Worm (Caenorhabditis elegans) whole organism, L4 larva: ENCODE measurements around the gene ssr-2.

Experiments used
- F26F4.8 ChIP-seq: fragments of 200-800 bp; sonication (Bioruptor generic); conservative IDR thresholded peaks from 2 replicates; pipeline ENCODE4 v1.3.6; 2022; ENCODE audit warnings: missing genetic modification characterization, missing compliant biosample characterization
- F44E2.7 ChIP-seq: fragments of 200-800 bp; sonication (Bioruptor generic); IDR thresholded peaks from 2 replicates; pipeline ENCODE4 v2.1.2; 2022; ENCODE audit warnings: missing genetic modification characterization, missing compliant biosample characterization
- Y48G9A.11 ChIP-seq: fragments of 200-800 bp; sonication (Bioruptor generic); IDR thresholded peaks from 2 replicates; pipeline ENCODE4 v1.3.6; 2022; ENCODE audit warnings: missing genetic modification reagents, missing genetic modification characterization, missing compliant biosample characterization
- Y75B8A.6 ChIP-seq: fragments of 200-800 bp; sonication (Bioruptor generic); IDR thresholded peaks from 2 replicates; pipeline ENCODE4 v1.3.6; 2022; ENCODE audit warnings: missing genetic modification reagents, missing genetic modification characterization, missing compliant biosample characterization
- ZK337.2 ChIP-seq: fragments of 200-800 bp; sonication (Bioruptor generic); IDR thresholded peaks from 2 replicates; pipeline ENCODE4 v1.3.6; 2022; ENCODE audit warnings: missing genetic modification reagents, missing genetic modification characterization, missing compliant biosample characterization
- ZK546.5 ChIP-seq, 2 experiments: sonication (generic microtip); optimal IDR thresholded peaks; 2 replicates each; lab custom pipeline; 2017; ENCODE audit warnings: missing biosample characterization in 2 of 2, missing genetic modification characterization in 2 of 2
- aha-1 ChIP-seq: fragments of 150-350 bp; peaks from one replicate; lab custom pipeline; 2014; ENCODE audit warnings: missing biosample characterization, missing genetic modification characterization
- aly-2 ChIP-seq: sonication (generic microtip); optimal IDR thresholded peaks from 2 replicates; lab custom pipeline; 2018; ENCODE audit warnings: missing biosample characterization, missing genetic modification characterization
- ama-1 ChIP-seq: fragments of 150-350 bp; optimal IDR thresholded peaks from 2 replicates; lab custom pipeline; 2014; ENCODE audit warnings: inconsistent platforms, mixed read lengths
- arid-1 ChIP-seq: fragments of 200-800 bp; sonication (Bioruptor generic); conservative IDR thresholded peaks from 2 replicates; pipeline ENCODE4 v1.3.6; 2022; ENCODE audit warnings: missing genetic modification reagents, missing genetic modification characterization, missing compliant biosample characterization
- ceh-44 ChIP-seq: fragments of 200-800 bp; sonication (Bioruptor generic); IDR thresholded peaks from 2 replicates; pipeline ENCODE4 v1.3.6; 2022; ENCODE audit warnings: missing genetic modification reagents, missing genetic modification characterization, missing compliant biosample characterization
- ceh-82 ChIP-seq: sonication (generic microtip); optimal IDR thresholded peaks from 2 replicates; lab custom pipeline; 2017; ENCODE audit warnings: missing biosample characterization, missing genetic modification characterization
- ces-1 ChIP-seq: fragments of 150-350 bp; sonication (generic microtip); optimal IDR thresholded peaks from 4 replicates; lab custom pipeline; 2014; ENCODE audit warnings: missing biosample characterization, missing genetic modification reagents, missing genetic modification characterization
- cey-2 ChIP-seq: sonication (generic microtip); optimal IDR thresholded peaks from 3 replicates; lab custom pipeline; 2017; ENCODE audit warnings: missing genetic modification characterization, mild to moderate bottlenecking, missing compliant biosample characterization, antibody characterized with exemption, borderline replicate concordance; ENCODE audit not compliant: insufficient read depth
- daf-12 ChIP-seq: fragments of 150-350 bp; optimal IDR thresholded peaks from 2 replicates; lab custom pipeline; 2014; ENCODE audit warnings: missing biosample characterization, missing genetic modification reagents, missing genetic modification characterization
- dmd-8 ChIP-seq: fragments of 200-800 bp; sonication (Bioruptor generic); IDR thresholded peaks from 2 replicates; pipeline ENCODE4 v1.3.6; 2022; ENCODE audit warnings: missing genetic modification characterization, missing compliant biosample characterization
- dpl-1 ChIP-seq: fragments of 150-350 bp; optimal IDR thresholded peaks from 2 replicates; lab custom pipeline; 2014; ENCODE audit warnings: missing biosample characterization, missing genetic modification reagents, missing genetic modification characterization
- duxl-1 ChIP-seq: sonication (generic microtip); optimal IDR thresholded peaks from 2 replicates; lab custom pipeline; 2016; ENCODE audit warnings: mild to moderate bottlenecking, missing genetic modification characterization, moderate library complexity, missing compliant biosample characterization; ENCODE audit not compliant: poor library complexity
- fos-1 ChIP-seq: fragments of 150-350 bp; optimal IDR thresholded peaks from 2 replicates; lab custom pipeline; 2014; ENCODE audit warnings: missing biosample characterization, missing genetic modification characterization
- hif-1 ChIP-seq, 2 experiments: sonication (generic microtip); optimal IDR thresholded peaks; 2 replicates each; lab custom pipeline; 2016 to 2017; ENCODE audit warnings: missing compliant biosample characterization in 2 of 2, missing genetic modification characterization in 2 of 2, missing genetic modification reagents in 2 of 2, missing genotype in 2 of 2, mild to moderate bottlenecking in 1 of 2
- hlh-11 ChIP-seq: fragments of 200-800 bp; sonication (Bioruptor generic); optimal IDR thresholded peaks from 2 replicates; lab custom pipeline; 2018; ENCODE audit warnings: mild to moderate bottlenecking, missing genetic modification characterization, missing compliant biosample characterization
- lin-1 ChIP-seq: fragments of 200-800 bp; sonication (Bioruptor generic); IDR thresholded peaks from 2 replicates; pipeline ENCODE4 v1.3.6; 2022; ENCODE audit warnings: missing genetic modification reagents, missing genetic modification characterization, missing compliant biosample characterization
- lin-29 ChIP-seq: fragments of 200-800 bp; sonication (Bioruptor generic); IDR thresholded peaks from 2 replicates; pipeline ENCODE4 v1.3.6; 2022; ENCODE audit warnings: missing genetic modification reagents, missing genetic modification characterization, missing compliant biosample characterization
- lin-38 ChIP-seq: fragments of 200-800 bp; sonication (Bioruptor generic); IDR thresholded peaks from 2 replicates; pipeline ENCODE4 v1.3.6; 2022; ENCODE audit warnings: missing genetic modification reagents, missing genetic modification characterization, missing compliant biosample characterization
- lin-39 ChIP-seq: fragments of 150-350 bp; optimal IDR thresholded peaks from 2 replicates; lab custom pipeline; 2014; ENCODE audit warnings: missing biosample characterization, missing genetic modification reagents, missing genetic modification characterization
- lsy-2 ChIP-seq, 2 experiments: fragments of 150-350 bp in 1 of 2; sonication (generic microtip) in 1 of 2; optimal IDR thresholded peaks; 2 replicates each; lab custom pipeline; 2014 to 2017; ENCODE audit warnings: missing biosample characterization in 2 of 2, missing genetic modification characterization in 2 of 2
- madf-9 ChIP-seq: fragments of 200-800 bp; sonication (Bioruptor generic); conservative IDR thresholded peaks from 2 replicates; pipeline ENCODE4 v1.3.6; 2022; ENCODE audit warnings: missing genetic modification reagents, missing genetic modification characterization, missing compliant biosample characterization
- mdt-29 ChIP-seq: fragments of 200-800 bp; sonication (Bioruptor generic); IDR thresholded peaks from 2 replicates; pipeline ENCODE4 v1.3.6; 2022; ENCODE audit warnings: missing genetic modification reagents, missing genetic modification characterization, missing compliant biosample characterization
- mep-1 ChIP-seq: fragments of 150-350 bp; sonication (generic microtip); optimal IDR thresholded peaks from 3 replicates; lab custom pipeline; 2014; ENCODE audit warnings: missing biosample characterization, missing genetic modification characterization
- mes-2 ChIP-seq: sonication (generic microtip); optimal IDR thresholded peaks from 2 replicates; lab custom pipeline; 2016; ENCODE audit warnings: missing genotype, mild to moderate bottlenecking, missing genetic modification characterization, missing compliant biosample characterization; ENCODE audit not compliant: poor library complexity, severe bottlenecking
- mxl-2 ChIP-seq: fragments of 200-800 bp; sonication (Bioruptor generic); conservative IDR thresholded peaks from 2 replicates; pipeline ENCODE4 v1.3.6; 2022; ENCODE audit warnings: missing genetic modification reagents, missing genetic modification characterization, missing compliant biosample characterization
- nhr-10 ChIP-seq: fragments of 150-350 bp; optimal IDR thresholded peaks from 2 replicates; lab custom pipeline; 2014; ENCODE audit warnings: missing biosample characterization, missing genetic modification characterization
- nhr-102 ChIP-seq: sonication (generic microtip); optimal IDR thresholded peaks from 2 replicates; lab custom pipeline; 2016; ENCODE audit warnings: mild to moderate bottlenecking, missing genetic modification characterization, moderate library complexity, missing compliant biosample characterization
- nhr-11 ChIP-seq: fragments of 150-350 bp; optimal IDR thresholded peaks from 2 replicates; lab custom pipeline; 2014; ENCODE audit warnings: missing biosample characterization, missing genetic modification characterization
- nhr-237 ChIP-seq: sonication (generic microtip); optimal IDR thresholded peaks from 2 replicates; lab custom pipeline; 2017; ENCODE audit warnings: missing biosample characterization, missing genetic modification characterization
- nhr-28 ChIP-seq: fragments of 150-350 bp; optimal IDR thresholded peaks from 2 replicates; lab custom pipeline; 2014; ENCODE audit warnings: missing biosample characterization, missing genetic modification characterization
- nhr-48 ChIP-seq: sonication (generic microtip); optimal IDR thresholded peaks from 2 replicates; lab custom pipeline; 2016; ENCODE audit warnings: mild to moderate bottlenecking, missing genetic modification characterization, missing compliant biosample characterization
- nhr-6 ChIP-seq: fragments of 150-350 bp; optimal IDR thresholded peaks from 2 replicates; lab custom pipeline; 2014; ENCODE audit warnings: missing biosample characterization, missing genetic modification characterization
- pha-4 ChIP-seq, 2 experiments: fragments of 150-350 bp in 1 of 2; fragments of 200-800 bp in 1 of 2; sonication (Bioruptor generic) in 1 of 2; IDR thresholded peaks in 1 of 2; optimal IDR thresholded peaks in 1 of 2; 2 replicates each; pipeline versions ENCODE4 v1.3.6 to Lab custom; 2014 to 2022; ENCODE audit warnings: missing genetic modification characterization in 2 of 2, missing genetic modification reagents in 2 of 2, missing biosample characterization in 1 of 2, missing compliant biosample characterization in 1 of 2
- php-3 ChIP-seq: fragments of 200-800 bp; sonication (Bioruptor generic); IDR thresholded peaks from 2 replicates; pipeline ENCODE4 v1.3.6; 2022; ENCODE audit warnings: missing genetic modification reagents, missing genetic modification characterization, missing compliant biosample characterization
- sdz-12 ChIP-seq: fragments of 200-800 bp; sonication (Bioruptor generic); optimal IDR thresholded peaks from 2 replicates; lab custom pipeline; 2018; ENCODE audit warnings: mild to moderate bottlenecking, missing genetic modification characterization, missing compliant biosample characterization
- set-16 ChIP-seq: fragments of 200-800 bp; sonication (Bioruptor generic); IDR thresholded peaks from 2 replicates; pipeline ENCODE4 v1.3.6; 2022; ENCODE audit warnings: missing genetic modification reagents, missing genetic modification characterization, missing compliant biosample characterization
- spr-1 ChIP-seq: sonication (generic microtip); optimal IDR thresholded peaks from 2 replicates; lab custom pipeline; 2016; ENCODE audit warnings: mild to moderate bottlenecking, missing genetic modification characterization, missing compliant biosample characterization
- tag-97 ChIP-seq: fragments of 200-800 bp; sonication (Bioruptor generic); IDR thresholded peaks from 2 replicates; pipeline ENCODE4 v1.3.6; 2022; ENCODE audit warnings: missing genetic modification characterization, missing compliant biosample characterization
- tra-1 ChIP-seq: fragments of 200-800 bp; sonication (Bioruptor generic); IDR thresholded peaks from 2 replicates; pipeline ENCODE4 v1.3.6; 2022; ENCODE audit warnings: missing genetic modification reagents, missing genetic modification characterization, missing compliant biosample characterization
- unc-130 ChIP-seq: sonication (generic microtip); optimal IDR thresholded peaks from 2 replicates; lab custom pipeline; 2016; ENCODE audit warnings: missing genetic modification reagents, missing genetic modification characterization, missing compliant biosample characterization
- unc-62 ChIP-seq, 3 experiments: fragments of 150-350 bp in 1 of 3; sonication (generic microtip); optimal IDR thresholded peaks in 2 of 3; peaks in 1 of 3; 1 replicate in 1 of 3; 2 replicates in 2 of 3; lab custom pipeline; 2014 to 2017; ENCODE audit warnings: missing biosample characterization in 3 of 3, missing genetic modification characterization in 3 of 3, missing genetic modification reagents in 3 of 3, missing genotype in 1 of 3
- zag-1 ChIP-seq: fragments of 150-350 bp; optimal IDR thresholded peaks from 2 replicates; lab custom pipeline; 2014; ENCODE audit warnings: missing biosample characterization, missing genetic modification characterization
- zfp-2 ChIP-seq: sonication (generic microtip); optimal IDR thresholded peaks from 2 replicates; lab custom pipeline; 2016; ENCODE audit warnings: mild to moderate bottlenecking, missing genetic modification characterization, missing compliant biosample characterization
- zip-11 ChIP-seq: fragments of 200-800 bp; sonication (Bioruptor generic); IDR thresholded peaks from 2 replicates; pipeline ENCODE4 v1.3.6; 2022; ENCODE audit warnings: missing genetic modification characterization, missing compliant biosample characterization

The ssr-2 gene

DNA sequence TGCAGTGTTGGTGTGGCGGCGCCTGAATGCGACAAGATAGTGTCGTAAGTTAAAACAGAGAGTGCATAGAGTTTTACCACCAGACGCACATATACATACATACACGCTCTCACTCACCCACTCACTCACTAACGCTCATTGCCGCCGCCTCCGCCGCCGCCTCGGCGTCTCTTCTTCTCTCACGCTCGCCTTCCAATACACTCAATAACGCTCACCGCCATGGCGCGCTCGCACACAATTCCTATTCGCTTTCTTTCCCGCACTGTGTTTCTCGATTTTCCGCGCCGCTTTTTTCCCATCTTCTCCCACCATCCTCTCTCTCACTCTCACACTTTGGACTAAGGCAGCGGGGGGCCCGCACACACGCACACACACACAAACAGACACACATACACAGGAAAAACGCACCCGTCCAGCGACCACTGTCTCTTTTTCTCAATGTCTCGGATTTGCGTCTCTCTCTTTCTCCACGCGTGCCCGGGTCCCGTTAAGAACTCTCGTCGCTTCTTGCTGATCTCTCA lies 24.9 kb upstream of the ssr-2 start, which contains the start of gene kin-29 (continued):
- TF ChIP-seq cey-2 (tag; lab: Kevin White, UChicago) = no peak
- no peak for TF ChIP-seq lin-29 (GFP tag; lab: Robert Waterston, UW)
- no peak for TF ChIP-seq Y75B8A.6 (GFP tag; lab: Robert Waterston, UW)
- peak; percentile 77 for TF ChIP-seq nhr-11 (tag; lab: Kevin White, UChicago)
- peak; percentile 92 for TF ChIP-seq mep-1 (tag; lab: Kevin White, UChicago)
- TF ChIP-seq tag-97 (GFP tag; lab: Robert Waterston, UW) = no peak
- no peak for TF ChIP-seq mxl-2
- TF ChIP-seq aly-2 = no peak
- TF ChIP-seq set-16 = peak; percentile 92
- TF ChIP-seq F44E2.7 = no peak
- no peak for TF ChIP-seq nhr-6 (tag; lab: Kevin White, UChicago)
- peak; percentile 89 for TF ChIP-seq nhr-28 (tag; lab: Kevin White, UChicago)
- TF ChIP-seq madf-9 (GFP tag; lab: Robert Waterston, UW) = peak; percentile 90
- TF ChIP-seq duxl-1 (tag; lab: Kevin White, UChicago) = peak; percentile 53
- TF ChIP-seq zip-11 = no peak
- peak; percentile 23 for TF ChIP-seq ama-1 (lab: Kevin White, UChicago)
- peak; percentile 65 for TF ChIP-seq mes-2 (tag; lab: Kevin White, UChicago)
- TF ChIP-seq lsy-2 (tag; optimal IDR thresholded peaks at IDR 0.05; lab: Kevin White, UChicago) = peak; percentile 53 to 59
- TF ChIP-seq aha-1 (tag; lab: Kevin White, UChicago) = peak; percentile 99
- TF ChIP-seq php-3 (GFP tag; lab: Robert Waterston, UW) = peak; percentile 61
- no peak for TF ChIP-seq Y48G9A.11
- TF ChIP-seq lin-39 = no peak
- no peak for TF ChIP-seq ZK337.2 (GFP tag; lab: Robert Waterston, UW)
- peak; percentile 8 for TF ChIP-seq nhr-237
- TF ChIP-seq lin-38 (GFP tag; lab: Robert Waterston, UW) = no peak; the same call in 1 of the 2 replicates
- no peak for TF ChIP-seq zag-1
- TF ChIP-seq sdz-12 = no peak
- TF ChIP-seq lin-1 (GFP tag; lab: Robert Waterston, UW) = peak; percentile 37; the same call in 1 of the 2 replicates
- peak; percentile 44; the same call in 1 of the 2 replicates for TF ChIP-seq tra-1 (GFP tag; lab: Robert Waterston, UW)
- no peak for TF ChIP-seq daf-12 (tag; lab: Kevin White, UChicago)
- no peak for TF ChIP-seq ces-1
- peak; percentile 45 to 90 for TF ChIP-seq hif-1 (tag; optimal IDR thresholded peaks at IDR 0.05; lab: Kevin White, UChicago)
- peak; percentile 53; the same call in 1 of the 2 replicates for TF ChIP-seq arid-1 (GFP tag; lab: Robert Waterston, UW)
- peak; percentile 72 for TF ChIP-seq pha-4 (GFP tag; IDR thresholded peaks at IDR 0.05; lab: Robert Waterston, UW)
- no peak for TF ChIP-seq pha-4 (tag; optimal IDR thresholded peaks at IDR 0.05; lab: Kevin White, UChicago)
- peak; percentile 80 for TF ChIP-seq spr-1 (tag; lab: Kevin White, UChicago)
- TF ChIP-seq unc-130 (GFP tag; lab: Kevin White, UChicago) = no peak
- no peak for TF ChIP-seq mdt-29 (GFP tag; lab: Robert Waterston, UW)
- TF ChIP-seq ceh-44 (GFP tag; lab: Robert Waterston, UW) = no peak
- TF ChIP-seq fos-1 (tag; lab: Kevin White, UChicago) = no peak
- TF ChIP-seq nhr-48 (tag; lab: Kevin White, UChicago) = peak; percentile 80
- peak; percentile 82 for TF ChIP-seq nhr-10 (tag; lab: Kevin White, UChicago)
- peak; percentile 95 for TF ChIP-seq hlh-11 (tag; lab: Kevin White, UChicago)
- TF ChIP-seq zfp-2 (tag; lab: Kevin White, UChicago) = no peak
- TF ChIP-seq F26F4.8 = no peak
- TF ChIP-seq dmd-8 (GFP tag; lab: Robert Waterston, UW) = no peak
- TF ChIP-seq dpl-1 = peak; percentile 39
- TF ChIP-seq ZK546.5 (tag; optimal IDR thresholded peaks at IDR 0.05; lab: Kevin White, UChicago) = no peak
- TF ChIP-seq nhr-102 (tag; lab: Kevin White, UChicago) = peak; percentile 64
- TF ChIP-seq ceh-82 (tag; lab: Kevin White, UChicago) = no peak
- TF ChIP-seq unc-62 (GFP tag; optimal IDR thresholded peaks at IDR 0.05 in 1 of 2; lab: Kevin White, UChicago) = peak in 1 of 2 experiments; percentile 99
- no peak for TF ChIP-seq unc-62 (tag; optimal IDR thresholded peaks at IDR 0.05; lab: Kevin White, UChicago)
